Worm (Caenorhabditis elegans) whole organism, L4 larva: ENCODE measurements around the gene ppm-1.G.

Source experiments
- ZK337.2 ChIP-seq: fragments of 200-800 bp; sonication (Bioruptor generic); IDR thresholded peaks from 2 replicates; pipeline ENCODE4 v1.3.6; 2022; ENCODE audit warnings: missing genetic modification reagents, missing genetic modification characterization, missing compliant biosample characterization
- ZK546.5 ChIP-seq, 2 experiments: sonication (generic microtip); optimal IDR thresholded peaks; 2 replicates each; lab custom pipeline; 2017; ENCODE audit warnings: missing biosample characterization in 2 of 2, missing genetic modification characterization in 2 of 2
- aly-2 ChIP-seq: sonication (generic microtip); optimal IDR thresholded peaks from 2 replicates; lab custom pipeline; 2018; ENCODE audit warnings: missing biosample characterization, missing genetic modification characterization
- ama-1 ChIP-seq: fragments of 150-350 bp; optimal IDR thresholded peaks from 2 replicates; lab custom pipeline; 2014; ENCODE audit warnings: inconsistent platforms, mixed read lengths
- ceh-62 ChIP-seq: sonication (generic microtip); optimal IDR thresholded peaks from 2 replicates; lab custom pipeline; 2017; ENCODE audit warnings: missing biosample characterization, missing genetic modification characterization
- egl-27 ChIP-seq: sonication (generic microtip); optimal IDR thresholded peaks from 3 replicates; lab custom pipeline; 2017; ENCODE audit warnings: missing biosample characterization, missing genetic modification reagents, missing genetic modification characterization
- lin-1 ChIP-seq: fragments of 200-800 bp; sonication (Bioruptor generic); IDR thresholded peaks from 2 replicates; pipeline ENCODE4 v1.3.6; 2022; ENCODE audit warnings: missing genetic modification reagents, missing genetic modification characterization, missing compliant biosample characterization
- nhr-76 ChIP-seq: fragments of 150-350 bp; optimal IDR thresholded peaks from 2 replicates; lab custom pipeline; 2014; ENCODE audit warnings: missing biosample characterization, missing genetic modification characterization
- pqm-1 ChIP-seq: sonication (generic microtip); optimal IDR thresholded peaks from 2 replicates; lab custom pipeline; 2017; ENCODE audit warnings: missing biosample characterization, missing genetic modification characterization
- skn-1 ChIP-seq: fragments of 150-350 bp; optimal IDR thresholded peaks from 2 replicates; lab custom pipeline; 2014; ENCODE audit warnings: missing biosample characterization, missing genetic modification characterization
- unc-62 ChIP-seq, 3 experiments: fragments of 150-350 bp in 1 of 3; sonication (generic microtip); optimal IDR thresholded peaks in 2 of 3; peaks in 1 of 3; 1 replicate in 1 of 3; 2 replicates in 2 of 3; lab custom pipeline; 2014 to 2017; ENCODE audit warnings: missing biosample characterization in 3 of 3, missing genetic modification characterization in 3 of 3, missing genetic modification reagents in 3 of 3, missing genotype in 1 of 3
- zag-1 ChIP-seq: fragments of 150-350 bp; optimal IDR thresholded peaks from 2 replicates; lab custom pipeline; 2014; ENCODE audit warnings: missing biosample characterization, missing genetic modification characterization
- ztf-11 ChIP-seq: fragments of 150-350 bp; optimal IDR thresholded peaks from 2 replicates; lab custom pipeline; 2014; ENCODE audit warnings: missing biosample characterization, missing genetic modification characterization

DNA sequence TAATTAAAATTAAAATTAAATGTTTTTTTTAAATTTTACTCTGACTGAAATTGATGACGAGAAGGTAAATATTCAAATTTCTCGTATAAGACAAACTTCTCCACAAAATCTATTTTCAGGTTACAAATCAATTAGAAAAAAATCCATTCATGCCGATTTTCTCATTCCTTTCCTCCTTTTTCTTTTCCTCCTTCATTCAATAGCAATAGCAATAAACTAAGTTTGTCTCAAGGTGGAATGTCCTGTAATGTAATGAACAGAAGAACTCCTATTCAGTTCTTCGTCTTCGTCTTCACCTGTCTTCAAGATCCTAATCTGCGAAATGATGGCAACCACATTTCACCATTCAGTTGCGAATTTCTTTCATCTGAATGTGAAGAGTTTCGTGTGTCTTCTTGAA is 32.3 kb downstream of the ppm-1.G start, which contains the start of gene dac-1:
- TF ChIP-seq nhr-76 (tag; lab: Kevin White, UChicago) (no peak), ztf-11 (tag; lab: Kevin White, UChicago) (no peak), ZK546.5 (tag; optimal IDR thresholded peaks at IDR 0.05; lab: Kevin White, UChicago) (no peak), ZK337.2 (GFP tag; lab: Robert Waterston, UW) (no peak), unc-62 (GFP tag; optimal IDR thresholded peaks at IDR 0.05 in 1 of 2; lab: Kevin White, UChicago) (no peak), unc-62 (tag; optimal IDR thresholded peaks at IDR 0.05; lab: Kevin White, UChicago) (no peak), ceh-62 (tag; lab: Kevin White, UChicago) (no peak), lin-1 (GFP tag; lab: Robert Waterston, UW) (no peak), zag-1 (tag; lab: Kevin White, UChicago) (no peak), aly-2 (tag; lab: Kevin White, UChicago) (no peak), egl-27 (tag; lab: Kevin White, UChicago) (no peak), skn-1 (no peak), pqm-1 (tag; lab: Kevin White, UChicago) (no peak), ama-1 (lab: Kevin White, UChicago) (no peak)
